Worm (Caenorhabditis elegans): ENCODE results near the gene lact-8.

lact-8 gene

ce11 chrV:11075209-11076027 is 18.0 kb downstream of the lact-8 start:
- TF ChIP-seq F57C9.4 (tag; optimal IDR thresholded peaks at IDR 0.05) (no peak), F23B12.7 (tag; optimal IDR thresholded peaks at IDR 0.05; ENCODE audit: insufficient read depth) (no peak), pbrm-1 (GFP tag; IDR thresholded peaks at IDR 0.05) (peak; percentile 28), K12H6.12 (tag; optimal IDR thresholded peaks at IDR 0.05) (peak; percentile 31), Y56A3A.18 (GFP tag; IDR thresholded peaks at IDR 0.05) (peak; percentile 42; the same call in 1 of the 2 replicates), sea-2 (GFP tag; IDR thresholded peaks at IDR 0.05) (no peak), B0336.3 (GFP tag; IDR thresholded peaks at IDR 0.05) (no peak; the same call in 1 of the 2 replicates), unc-62 (GFP tag; optimal IDR thresholded peaks at IDR 0.05) (no peak), athp-1 (tag; optimal IDR thresholded peaks at IDR 0.05) (no peak), ztf-28 (GFP tag; IDR thresholded peaks at IDR 0.05) (0 out of 2 replicates have a peak, but pooled peaks have one; percentile 61), nhr-80 (tag; optimal IDR thresholded peaks at IDR 0.05) (no peak), ceh-27 (GFP tag; optimal IDR thresholded peaks at IDR 0.05) (peak; percentile 73), nfyb-1 (GFP tag; IDR thresholded peaks at IDR 0.05) (peak; percentile 37; the same call in 1 of the 2 replicates), zfh-2 (GFP tag; conservative IDR thresholded peaks at IDR 0.05) (peak; percentile 91), F52B5.7 (tag; optimal IDR thresholded peaks at IDR 0.05) (no peak), lag-1 (GFP tag; IDR thresholded peaks at IDR 0.05) (no peak), xnd-1 (tag; optimal IDR thresholded peaks at IDR 0.05) (no peak), ets-4 (GFP tag; optimal IDR thresholded peaks at IDR 0.05) (no peak), egl-18 (GFP tag; IDR thresholded peaks at IDR 0.05) (no peak), rcor-1 (GFP tag; IDR thresholded peaks at IDR 0.05) (no peak), F57A8.1 (GFP tag; optimal IDR thresholded peaks at IDR 0.05) (no peak), nhr-120 (GFP tag; IDR thresholded peaks at IDR 0.05) (no peak), hmg-1.2 (GFP tag; IDR thresholded peaks at IDR 0.05) (no peak), D2030.7 (GFP tag; IDR thresholded peaks at IDR 0.05) (no peak), ztf-25 (GFP tag; IDR thresholded peaks at IDR 0.05) (no peak), Y95B8A.8 (GFP tag; IDR thresholded peaks at IDR 0.05) (no peak), nhr-27 (tag; optimal IDR thresholded peaks at IDR 0.05) (peak; percentile 9), sdz-38 (tag; optimal IDR thresholded peaks at IDR 0.05) (no peak), hsf-1 (GFP tag; IDR thresholded peaks at IDR 0.05) (no peak), hlh-12 (tag; optimal IDR thresholded peaks at IDR 0.05) (no peak), cebp-2 (GFP tag; IDR thresholded peaks at IDR 0.05) (no peak), T26A5.8 (tag; optimal IDR thresholded peaks at IDR 0.05) (no peak), nhr-179 (tag; optimal IDR thresholded peaks at IDR 0.05) (no peak), madf-10 (tag; optimal IDR thresholded peaks at IDR 0.05) (no peak), snpc-3.4 (tag; optimal IDR thresholded peaks at IDR 0.05) (no peak), cebp-1 (GFP tag; IDR thresholded peaks at IDR 0.05) (no peak; the same call in 1 of the 2 replicates), cebp-1 (tag; optimal IDR thresholded peaks at IDR 0.05) (peak; percentile 61), lin-26 (GFP tag; IDR thresholded peaks at IDR 0.05) (peak; percentile 15; the same call in 1 of the 2 replicates), bed-2 (GFP tag; IDR thresholded peaks at IDR 0.05) (no peak), him-1 (tag; optimal IDR thresholded peaks at IDR 0.05) (no peak), fkh-3 (tag; optimal IDR thresholded peaks at IDR 0.05) (no peak), mcd-1 (GFP tag; IDR thresholded peaks at IDR 0.05) (peak; percentile 43; the same call in 1 of the 2 replicates), unc-130 (GFP tag; optimal IDR thresholded peaks at IDR 0.05) (no peak), attf-6 (GFP tag; IDR thresholded peaks at IDR 0.05) (no peak), ztf-22 (GFP tag; optimal IDR thresholded peaks at IDR 0.05) (no peak), somi-1 (GFP tag; optimal IDR thresholded peaks at IDR 0.05) (peak; percentile 23), T07F8.4 (tag; optimal IDR thresholded peaks at IDR 0.05) (no peak), gei-17 (GFP tag; optimal IDR thresholded peaks at IDR 0.05) (no peak), madf-3 (GFP tag; IDR thresholded peaks at IDR 0.05) (no peak)
